Worm (Caenorhabditis elegans): Measurements from ENCODE around the gene R05F9.11.

DNA sequence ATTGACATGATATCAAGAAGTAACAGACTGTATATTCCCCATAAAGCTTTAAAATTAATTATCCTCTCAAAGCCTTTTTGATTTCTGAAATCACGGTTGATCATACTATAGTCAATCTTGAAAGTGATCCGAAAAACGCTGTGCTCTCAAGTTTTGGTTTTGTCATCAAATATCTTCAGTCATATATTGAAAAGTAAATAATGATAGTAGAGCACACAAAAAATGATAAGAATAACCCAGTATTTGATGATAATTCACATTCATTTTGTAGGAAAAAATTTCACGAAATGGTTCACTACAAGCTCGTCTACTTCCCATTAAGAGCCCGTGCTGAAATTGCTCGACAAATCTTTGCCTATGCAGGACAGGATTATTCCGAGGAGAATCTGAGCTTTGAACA, 34.4 kb downstream of the R05F9.11 start, which contains the start of gene gst-6:
- no peak for TF ChIP-seq unc-39 (tag; optimal IDR thresholded peaks at IDR 0.05)
- TF ChIP-seq unc-62 (GFP tag; optimal IDR thresholded peaks at IDR 0.05) = no peak
